Worm (Caenorhabditis elegans): Measurements from ENCODE around the gene clec-218.

DNA sequence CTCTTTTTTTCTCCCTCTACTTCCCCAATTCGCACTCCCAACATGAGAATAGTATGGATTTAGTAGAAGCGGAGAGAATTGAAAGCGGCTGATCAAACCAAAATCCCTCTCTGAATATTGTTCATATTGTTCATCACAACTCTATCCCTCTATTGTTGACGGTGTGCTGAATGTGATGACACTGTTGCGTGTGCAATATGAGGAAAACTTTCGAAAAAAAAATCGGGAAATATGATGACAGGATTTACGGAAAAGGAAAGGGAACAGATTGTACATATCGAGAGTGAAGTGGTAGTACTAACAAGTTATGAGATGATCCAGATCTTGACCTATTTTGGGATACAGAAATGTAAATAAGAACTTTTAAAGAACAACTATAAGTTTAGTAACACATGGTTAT is 11.9 kb upstream of the clec-218 start, which contains the start of gene smex-1:
- TF ChIP-seq ceh-82 (tag; optimal IDR thresholded peaks at IDR 0.05) (no peak), F13H6.1 (tag; optimal IDR thresholded peaks at IDR 0.05) (no peak), snpc-4 (tag; optimal IDR thresholded peaks at IDR 0.05) (no peak), unc-62 (GFP tag; optimal IDR thresholded peaks at IDR 0.05) (no peak)

Measured in whole organism, L2 larva.